Fruit fly (Drosophila melanogaster) whole organism, embryonic: ENCODE data around the gene CG17650.
A peak's percentile ranks its signal among the peaks of the same experiment; 100 is the strongest.

Source experiments
- Atf3 ChIP-seq: fragments of 200-800 bp; sonication (Bioruptor generic); optimal IDR thresholded peaks from 3 replicates; lab custom pipeline; 2016; ENCODE audit warnings: missing biosample characterization, missing genetic modification characterization
- Awh ChIP-seq: fragments of 200-800 bp; sonication (Bioruptor generic); IDR thresholded peaks from 2 replicates; pipeline ENCODE4, ENCODE4 v1.3.6; 2022; ENCODE audit warnings: missing biosample characterization, missing genetic modification characterization
- CG10209 ChIP-seq: fragments of 200-800 bp; sonication (Bioruptor generic); optimal IDR thresholded peaks from 3 replicates; lab custom pipeline; 2017; ENCODE audit warnings: missing biosample characterization, mild to moderate bottlenecking, missing genetic modification characterization, missing genetic modification reagents
- CG11695 ChIP-seq: fragments of 200-800 bp; sonication (Bioruptor generic); IDR thresholded peaks from 3 replicates; pipeline ENCODE4 v1.3.6; 2022; ENCODE audit warnings: missing biosample characterization, missing genetic modification characterization
- CG12155 ChIP-seq: fragments of 200-800 bp; sonication (Bioruptor generic); optimal IDR thresholded peaks from 3 replicates; lab custom pipeline; 2016; ENCODE audit warnings: missing biosample characterization, missing genetic modification characterization
- CG12391 ChIP-seq: fragments of 200-800 bp; sonication (Bioruptor generic); optimal IDR thresholded peaks from 3 replicates; lab custom pipeline; 2018; ENCODE audit warnings: missing biosample characterization, mild to moderate bottlenecking, missing genetic modification characterization, moderate library complexity
- CG13624 ChIP-seq: fragments of 200-800 bp; sonication (Bioruptor generic); optimal IDR thresholded peaks from 2 replicates; lab custom pipeline; 2016; ENCODE audit warnings: missing biosample characterization, missing genetic modification characterization
- CG13775 ChIP-seq: fragments of 200-800 bp; sonication (Bioruptor generic); optimal IDR thresholded peaks from 3 replicates; lab custom pipeline; 2017; ENCODE audit warnings: missing biosample characterization, mild to moderate bottlenecking, missing genetic modification characterization
- CG14965 ChIP-seq: fragments of 200-800 bp; sonication (Bioruptor generic); optimal IDR thresholded peaks from 2 replicates; lab custom pipeline; 2016; ENCODE audit warnings: missing biosample characterization, missing genetic modification characterization, borderline replicate concordance
- CG16863 ChIP-seq: fragments of 200-800 bp; sonication (Bioruptor generic); optimal IDR thresholded peaks from 3 replicates; lab custom pipeline; 2016; ENCODE audit warnings: missing biosample characterization, missing genetic modification characterization
- CG17359 ChIP-seq: fragments of 200-800 bp; sonication (Bioruptor generic); optimal IDR thresholded peaks from 3 replicates; lab custom pipeline; 2018; ENCODE audit warnings: missing biosample characterization, mild to moderate bottlenecking, missing genetic modification characterization, moderate library complexity
- CG18619 ChIP-seq: fragments of 200-800 bp; sonication (Bioruptor generic); optimal IDR thresholded peaks from 3 replicates; lab custom pipeline; 2017; ENCODE audit warnings: missing biosample characterization, mild to moderate bottlenecking, missing genetic modification characterization
- CG18764 ChIP-seq: fragments of 200-800 bp; sonication (Bioruptor generic); optimal IDR thresholded peaks from 3 replicates; lab custom pipeline; 2016; ENCODE audit warnings: missing biosample characterization, missing genetic modification characterization
- CG2678 ChIP-seq: fragments of 200-800 bp; sonication (Bioruptor generic); optimal IDR thresholded peaks from 3 replicates; lab custom pipeline; 2019; ENCODE audit warnings: missing biosample characterization, mild to moderate bottlenecking, missing genetic modification characterization, moderate library complexity
- CG30020 ChIP-seq: fragments of 200-800 bp; optimal IDR thresholded peaks from 2 replicates; lab custom pipeline; 2019; ENCODE audit warnings: missing biosample characterization, mild to moderate bottlenecking, missing genetic modification characterization, moderate library complexity
- CG31224 ChIP-seq: fragments of 200-800 bp; sonication (Bioruptor generic); IDR thresholded peaks from 2 replicates; pipeline ENCODE4 v1.3.6; 2022; ENCODE audit warnings: missing biosample characterization, missing genetic modification characterization
- CG31441 ChIP-seq: fragments of 200-800 bp; sonication (Bioruptor generic); IDR thresholded peaks from 2 replicates; pipeline ENCODE4 v1.3.6; 2022; ENCODE audit warnings: missing biosample characterization, missing genetic modification characterization
- CG3995 ChIP-seq: fragments of 200-800 bp; sonication (Bioruptor generic); optimal IDR thresholded peaks from 3 replicates; lab custom pipeline; 2016; ENCODE audit warnings: missing biosample characterization, missing genetic modification characterization
- CG4730 ChIP-seq: fragments of 200-800 bp; sonication (Bioruptor generic); IDR thresholded peaks from 2 replicates; pipeline ENCODE4 v1.3.6; 2022; ENCODE audit warnings: missing biosample characterization, missing genetic modification characterization
- CG9609 ChIP-seq: fragments of 200-800 bp; sonication (Bioruptor generic); optimal IDR thresholded peaks from 3 replicates; lab custom pipeline; 2016; ENCODE audit warnings: missing biosample characterization, missing genetic modification characterization
- CG9797 ChIP-seq: fragments of 200-800 bp; sonication (Bioruptor generic); optimal IDR thresholded peaks from 3 replicates; lab custom pipeline; 2018; ENCODE audit warnings: missing biosample characterization, mild to moderate bottlenecking, missing genetic modification characterization
- Gug ChIP-seq: fragments of 200-800 bp; sonication (Bioruptor generic); IDR thresholded peaks from 4 replicates; pipeline ENCODE4 v1.3.6; 2022; ENCODE audit warnings: missing biosample characterization, missing genetic modification characterization
- H15 ChIP-seq: fragments of 200-800 bp; sonication (Bioruptor generic); IDR thresholded peaks from 3 replicates; pipeline ENCODE4 v1.3.6; 2022; ENCODE audit warnings: missing biosample characterization, missing genetic modification characterization
- HLH54F ChIP-seq: fragments of 200-800 bp; sonication (Bioruptor generic); optimal IDR thresholded peaks from 3 replicates; lab custom pipeline; 2016; ENCODE audit warnings: missing biosample characterization, missing genetic modification characterization
- Kr ChIP-seq: fragments of 200-800 bp; sonication (Bioruptor generic); optimal IDR thresholded peaks from 2 replicates; lab custom pipeline; 2017; ENCODE audit warnings: missing biosample characterization, mild to moderate bottlenecking, missing genetic modification characterization
- Optix ChIP-seq: fragments of 200-800 bp; sonication (Bioruptor generic); IDR thresholded peaks from 3 replicates; pipeline ENCODE4 v1.3.6; 2022; ENCODE audit warnings: missing biosample characterization, missing genetic modification characterization
- Sin3A ChIP-seq: fragments of >200 bp; optimal IDR thresholded peaks from 2 replicates; lab custom pipeline; 2018
- Sox102F ChIP-seq: fragments of 200-800 bp; sonication (Bioruptor generic); optimal IDR thresholded peaks from 2 replicates; lab custom pipeline; 2018; ENCODE audit warnings: missing biosample characterization, mild to moderate bottlenecking, missing genetic modification characterization, moderate library complexity
- Sry-δ ChIP-seq: fragments of 200-800 bp; sonication (Bioruptor generic); optimal IDR thresholded peaks from 2 replicates; lab custom pipeline; 2016; ENCODE audit warnings: missing biosample characterization, missing genetic modification characterization
- disco-r ChIP-seq: fragments of 200-800 bp; sonication (Bioruptor generic); optimal IDR thresholded peaks from 2 replicates; lab custom pipeline; 2016; ENCODE audit warnings: missing biosample characterization, missing genetic modification characterization
- ewg ChIP-seq: fragments of 200-800 bp; sonication (Bioruptor generic); optimal IDR thresholded peaks from 3 replicates; lab custom pipeline; 2017; ENCODE audit warnings: mild to moderate bottlenecking, missing biosample characterization, missing genetic modification reagents, missing genetic modification characterization
- eyg ChIP-seq: fragments of 200-800 bp; sonication (Bioruptor generic); optimal IDR thresholded peaks from 3 replicates; lab custom pipeline; 2016; ENCODE audit warnings: missing biosample characterization, missing genetic modification characterization
- ham ChIP-seq: fragments of 200-800 bp; sonication (Bioruptor generic); IDR thresholded peaks from 2 replicates; pipeline ENCODE4 v1.3.6; 2022; ENCODE audit warnings: missing biosample characterization, missing genetic modification characterization
- insv ChIP-seq, 2 experiments: fragments of 200-800 bp; sonication (Bioruptor generic); optimal IDR thresholded peaks; 3 replicates each; lab custom pipeline; 2016 to 2018; ENCODE audit warnings: missing biosample characterization in 2 of 2, missing genetic modification characterization in 2 of 2
- kay ChIP-seq: fragments of 200-800 bp; sonication (Bioruptor generic); optimal IDR thresholded peaks from 2 replicates; lab custom pipeline; 2016; ENCODE audit warnings: missing biosample characterization, missing genetic modification characterization
- mam ChIP-seq: fragments of 200-800 bp; sonication (Bioruptor generic); optimal IDR thresholded peaks from 3 replicates; lab custom pipeline; 2016; ENCODE audit warnings: missing biosample characterization, missing genetic modification characterization
- psq ChIP-seq: fragments of 200-800 bp; sonication (Bioruptor generic); optimal IDR thresholded peaks from 2 replicates; lab custom pipeline; 2017; ENCODE audit warnings: missing biosample characterization, missing genetic modification characterization
- pzg ChIP-seq: fragments of 200-800 bp; sonication (Bioruptor generic); optimal IDR thresholded peaks from 3 replicates; lab custom pipeline; 2018; ENCODE audit warnings: missing biosample characterization, mild to moderate bottlenecking, missing genetic modification characterization, moderate library complexity
- repo ChIP-seq: fragments of 200-800 bp; sonication (Bioruptor generic); optimal IDR thresholded peaks from 2 replicates; lab custom pipeline; 2016; ENCODE audit warnings: missing biosample characterization, missing genetic modification characterization
- ro ChIP-seq: fragments of 200-800 bp; sonication (Bioruptor generic); IDR thresholded peaks from 2 replicates; pipeline ENCODE4 v1.3.6; 2022; ENCODE audit warnings: missing biosample characterization, missing genetic modification characterization
- schlank ChIP-seq: fragments of 200-800 bp; sonication (Bioruptor generic); optimal IDR thresholded peaks from 2 replicates; lab custom pipeline; 2018; ENCODE audit warnings: missing biosample characterization, mild to moderate bottlenecking, missing genetic modification characterization
- seq ChIP-seq: fragments of 200-800 bp; sonication (Bioruptor generic); IDR thresholded peaks from 2 replicates; pipeline ENCODE4 v1.3.6; 2022; ENCODE audit warnings: missing biosample characterization, missing genetic modification characterization
- shn ChIP-seq: fragments of 200-800 bp; sonication (Bioruptor generic); optimal IDR thresholded peaks from 3 replicates; lab custom pipeline; 2016; ENCODE audit warnings: missing biosample characterization, missing genetic modification characterization
- sna ChIP-seq: fragments of 200-800 bp; sonication (Bioruptor generic); IDR thresholded peaks from 2 replicates; pipeline ENCODE4 v1.3.6; 2022; ENCODE audit warnings: missing biosample characterization, missing genetic modification characterization; ENCODE audit not compliant: partially characterized antibody
- stwl ChIP-seq: fragments of 200-800 bp; sonication (Bioruptor generic); optimal IDR thresholded peaks from 3 replicates; lab custom pipeline; 2018; ENCODE audit warnings: missing biosample characterization, mild to moderate bottlenecking, missing genetic modification characterization, moderate library complexity
- tio ChIP-seq: fragments of 200-800 bp; sonication (Bioruptor generic); optimal IDR thresholded peaks from 2 replicates; lab custom pipeline; 2017; ENCODE audit warnings: missing biosample characterization, missing genetic modification characterization, inconsistent platforms
- trh ChIP-seq: fragments of 200-800 bp; sonication (Bioruptor generic); optimal IDR thresholded peaks from 2 replicates; lab custom pipeline; 2016; ENCODE audit warnings: missing biosample characterization, missing genetic modification characterization
- twi ChIP-seq: fragments of 200-800 bp; optimal IDR thresholded peaks from 2 replicates; lab custom pipeline; 2019; ENCODE audit warnings: missing biosample characterization, mild to moderate bottlenecking, missing genetic modification characterization, moderate library complexity
- wek ChIP-seq: fragments of 200-800 bp; sonication (Bioruptor generic); optimal IDR thresholded peaks from 3 replicates; lab custom pipeline; 2018; ENCODE audit warnings: missing biosample characterization, mild to moderate bottlenecking, missing genetic modification characterization, moderate library complexity
- zfh2 ChIP-seq: fragments of 200-800 bp; sonication (Bioruptor generic); optimal IDR thresholded peaks from 2 replicates; lab custom pipeline; 2016; ENCODE audit warnings: missing biosample characterization, missing genetic modification characterization

Gene CG17650

DNA sequence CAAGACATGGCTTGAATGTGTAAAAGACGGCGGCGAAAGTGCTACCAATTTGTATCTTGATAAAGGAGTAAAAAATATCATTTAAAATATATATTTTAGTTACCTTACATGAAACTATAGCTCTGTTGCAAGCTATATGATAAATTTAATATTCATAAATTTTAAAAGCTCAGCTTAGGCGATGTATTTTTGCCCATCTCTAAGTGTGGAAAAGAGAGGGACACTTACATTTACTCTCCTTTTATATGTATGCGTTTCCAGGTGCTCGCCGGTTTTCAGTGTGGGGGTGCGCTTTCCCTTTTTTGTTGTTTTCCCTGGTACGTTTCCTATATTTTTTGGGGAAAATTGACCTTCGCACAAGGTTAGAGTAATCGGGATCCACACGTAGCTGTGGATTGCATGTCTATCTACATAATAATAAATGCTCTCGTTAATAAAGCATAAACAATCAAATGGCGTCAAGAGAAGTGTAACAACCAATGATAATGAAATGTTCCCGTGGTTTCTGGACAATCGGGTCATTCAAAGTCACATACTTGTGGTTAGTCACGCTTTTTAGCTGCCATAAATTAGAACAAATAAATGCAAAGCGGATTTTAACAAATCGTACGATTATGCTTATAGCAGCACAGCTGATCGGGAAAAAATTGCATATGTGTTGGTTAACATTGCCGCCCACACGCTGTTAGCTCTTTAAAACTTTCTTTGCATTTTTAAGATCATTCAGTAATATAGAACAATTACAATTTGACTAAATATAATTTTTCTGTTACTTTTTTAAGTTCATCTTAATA lies 30.9 kb downstream of the CG17650 start (continued):
- TF ChIP-seq stwl (tag; lab: Kevin White, UChicago) (peak; percentile 33), eyg (GFP tag; lab: Kevin White, UChicago) (peak; percentile 56), Sox102F (GFP tag; lab: Kevin White, UChicago) (peak; percentile 97), zfh2 (GFP tag; lab: Kevin White, UChicago) (peak; percentile 93), CG11695 (GFP tag; lab: Robert Waterston, UW) (peak; percentile 97), ro (GFP tag; lab: Robert Waterston, UW) (peak; percentile 91), psq (peak; percentile 90), twi (peak; percentile 98), CG9797 (GFP tag; lab: Kevin White, UChicago) (peak; percentile 49), CG31441 (GFP tag; lab: Robert Waterston, UW) (peak; percentile 84), sna (peak; percentile 99), HLH54F (GFP tag; lab: Kevin White, UChicago) (peak; percentile 88), CG16863 (GFP tag; lab: Kevin White, UChicago) (peak; percentile 84), wek (GFP tag; lab: Kevin White, UChicago) (peak; percentile 87), ewg (GFP tag; lab: Kevin White, UChicago) (peak; percentile 100), pzg (peak; percentile 39), Kr (GFP tag; lab: Kevin White, UChicago) (peak; percentile 81), CG17359 (peak; percentile 92), shn (GFP tag; lab: Kevin White, UChicago) (peak; percentile 57), CG12391 (tag; lab: Kevin White, UChicago) (peak; percentile 98), mam (GFP tag; lab: Kevin White, UChicago) (peak; percentile 89), CG9609 (GFP tag; lab: Kevin White, UChicago) (peak; percentile 73), seq (GFP tag; lab: Robert Waterston, UW) (peak; percentile 97), Atf3 (peak; percentile 81), Awh (GFP tag; lab: Robert Waterston, UW) (peak; percentile 92), Optix (GFP tag; lab: Robert Waterston, UW) (peak; percentile 94), CG13775 (peak; percentile 98), Sry-δ (GFP tag; lab: Kevin White, UChicago) (peak; percentile 79), CG14965 (no peak), CG18619 (GFP tag; lab: Kevin White, UChicago) (peak; percentile 99), CG18764 (peak; percentile 86), trh (GFP tag; lab: Kevin White, UChicago) (peak; percentile 92), ham (GFP tag; lab: Robert Waterston, UW) (peak; percentile 87), Sin3A (no peak), CG10209 (GFP tag; lab: Kevin White, UChicago) (peak; percentile 98), CG2678 (tag; lab: Kevin White, UChicago) (peak; percentile 98), insv (GFP tag; optimal IDR thresholded peaks at IDR 0.05; lab: Kevin White, UChicago) (peak in 1 of 2 experiments; percentile 88), CG12155 (GFP tag; lab: Kevin White, UChicago) (peak; percentile 95), CG31224 (GFP tag; lab: Robert Waterston, UW) (peak; percentile 92), tio (peak; percentile 90), CG3995 (GFP tag; lab: Kevin White, UChicago) (peak; percentile 36), schlank (tag; lab: Kevin White, UChicago) (peak; percentile 95), CG4730 (peak; percentile 91), kay (GFP tag; lab: Kevin White, UChicago) (peak; percentile 92), disco-r (peak; percentile 36), H15 (GFP tag; lab: Robert Waterston, UW) (peak; percentile 95), CG30020 (peak; percentile 88), CG13624 (GFP tag; lab: Kevin White, UChicago) (peak; percentile 79), Gug (GFP tag; lab: Robert Waterston, UW) (peak; percentile 90), repo (peak; percentile 22)
